Worm (Caenorhabditis elegans): ENCODE measurements around the gene irld-6.

DNA sequence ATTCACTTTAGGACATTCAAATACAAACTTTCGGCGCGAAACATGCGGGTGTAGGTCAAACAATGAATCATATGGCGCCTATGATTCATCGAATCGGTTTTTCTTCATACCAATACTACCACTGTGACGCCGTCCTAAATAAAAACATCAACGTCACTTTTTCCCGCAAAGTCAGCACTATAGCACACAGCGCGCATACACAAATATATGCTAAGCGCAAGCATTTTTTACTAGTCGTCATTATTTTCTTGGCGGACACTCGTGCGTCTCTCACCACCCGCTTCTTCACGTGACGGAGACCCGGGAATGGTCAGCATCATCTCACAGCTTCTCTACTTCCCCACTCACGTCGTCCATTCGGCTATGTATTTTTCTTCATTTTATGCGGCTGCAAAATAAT, 33.4 kb downstream of the irld-6 start:
- TF ChIP-seq mdl-1 (tag; optimal IDR thresholded peaks at IDR 0.05) (no peak), eor-1 (tag; optimal IDR thresholded peaks at IDR 0.05) (no peak), egl-27 (tag; optimal IDR thresholded peaks at IDR 0.05) (no peak)

All from whole organism, L3 larva.